Worm (Caenorhabditis elegans) whole organism, mixed stage, embryonic: Measurements from ENCODE around the gene B0024.3.

ENCODE experiments used
- M03D4.4 ChIP-seq: sonication (generic microtip); optimal IDR thresholded peaks from 2 replicates; lab custom pipeline; 2017; ENCODE audit warnings: mild to moderate bottlenecking, missing genetic modification characterization, missing compliant biosample characterization
- bed-3 ChIP-seq: fragments of 200-800 bp; sonication (Bioruptor generic); optimal IDR thresholded peaks from 3 replicates; lab custom pipeline; 2018; ENCODE audit warnings: mild to moderate bottlenecking, missing genetic modification characterization, moderate library complexity, missing compliant biosample characterization
- blmp-1 ChIP-seq: fragments of 150-350 bp; optimal IDR thresholded peaks from 2 replicates; lab custom pipeline; 2014; ENCODE audit warnings: missing biosample characterization, missing genetic modification characterization
- ceh-39 ChIP-seq: fragments of 150-350 bp; optimal IDR thresholded peaks from 2 replicates; lab custom pipeline; 2014; ENCODE audit warnings: missing biosample characterization, missing genetic modification characterization
- ceh-43 ChIP-seq: fragments of 200-800 bp; sonication (Bioruptor generic); optimal IDR thresholded peaks from 2 replicates; lab custom pipeline; 2018; ENCODE audit warnings: mild to moderate bottlenecking, missing genetic modification characterization, moderate library complexity, missing compliant biosample characterization
- ces-1 ChIP-seq: fragments of 150-350 bp; optimal IDR thresholded peaks from 2 replicates; lab custom pipeline; 2014; ENCODE audit warnings: missing biosample characterization, missing genetic modification reagents, missing genetic modification characterization
- cnd-1 ChIP-seq: fragments of 200-800 bp; sonication (Bioruptor generic); optimal IDR thresholded peaks from 2 replicates; lab custom pipeline; 2018; ENCODE audit warnings: mild to moderate bottlenecking, missing genetic modification characterization, missing compliant biosample characterization
- drap-1 ChIP-seq: fragments of 200-800 bp; sonication (Bioruptor generic); optimal IDR thresholded peaks from 3 replicates; lab custom pipeline; 2018; ENCODE audit warnings: mild to moderate bottlenecking, missing genetic modification characterization, missing compliant biosample characterization
- elt-1 ChIP-seq: sonication (generic microtip); optimal IDR thresholded peaks from 2 replicates; lab custom pipeline; 2017; ENCODE audit warnings: missing genetic modification characterization, mild to moderate bottlenecking, missing compliant biosample characterization, antibody characterized with exemption, moderate library complexity, borderline replicate concordance; ENCODE audit not compliant: insufficient read depth
- elt-3 ChIP-seq: fragments of 150-350 bp; optimal IDR thresholded peaks from 2 replicates; lab custom pipeline; 2014; ENCODE audit warnings: missing biosample characterization, missing genetic modification characterization
- ham-2 ChIP-seq: fragments of 200-800 bp; sonication (Bioruptor generic); optimal IDR thresholded peaks from 2 replicates; lab custom pipeline; 2018; ENCODE audit warnings: mild to moderate bottlenecking, missing genetic modification characterization, missing compliant biosample characterization
- lin-13 ChIP-seq: fragments of 150-350 bp; optimal IDR thresholded peaks from 2 replicates; lab custom pipeline; 2014; ENCODE audit warnings: missing biosample characterization, missing genetic modification characterization
- lin-32 ChIP-seq: fragments of 200-800 bp; sonication (Bioruptor generic); optimal IDR thresholded peaks from 2 replicates; lab custom pipeline; 2018; ENCODE audit warnings: mild to moderate bottlenecking, missing genetic modification characterization, missing compliant biosample characterization
- mep-1 ChIP-seq: fragments of 150-350 bp; optimal IDR thresholded peaks from 2 replicates; lab custom pipeline; 2017; ENCODE audit warnings: missing biosample characterization, missing genetic modification reagents, missing genetic modification characterization, inconsistent platforms
- nhr-12 ChIP-seq: fragments of 150-350 bp; optimal IDR thresholded peaks from 2 replicates; lab custom pipeline; 2014; ENCODE audit warnings: missing biosample characterization, missing genetic modification characterization
- nhr-2 ChIP-seq: fragments of 150-350 bp; optimal IDR thresholded peaks from 2 replicates; lab custom pipeline; 2014; ENCODE audit warnings: missing biosample characterization, missing genetic modification characterization
- nhr-237 ChIP-seq: fragments of 150-350 bp; optimal IDR thresholded peaks from 2 replicates; lab custom pipeline; 2014; ENCODE audit warnings: missing biosample characterization, missing genetic modification characterization
- pha-4 ChIP-seq: fragments of 150-350 bp; optimal IDR thresholded peaks from 2 replicates; lab custom pipeline; 2018; ENCODE audit warnings: missing biosample characterization, missing genetic modification reagents, missing genetic modification characterization
- sem-2 ChIP-seq: fragments of 200-800 bp; sonication (Bioruptor generic); optimal IDR thresholded peaks from 2 replicates; lab custom pipeline; 2018; ENCODE audit warnings: mild to moderate bottlenecking, missing genetic modification characterization, missing compliant biosample characterization
- snpc-4 ChIP-seq: fragments of 150-350 bp; optimal IDR thresholded peaks from 2 replicates; lab custom pipeline; 2014; ENCODE audit warnings: missing biosample characterization, missing genetic modification characterization
- sptf-1 ChIP-seq: sonication (generic microtip); optimal IDR thresholded peaks from 2 replicates; lab custom pipeline; 2017; ENCODE audit warnings: mild to moderate bottlenecking, missing genetic modification characterization, moderate library complexity, missing compliant biosample characterization
- unc-120 ChIP-seq: sonication (generic microtip); optimal IDR thresholded peaks from 2 replicates; lab custom pipeline; 2017; ENCODE audit warnings: missing genetic modification characterization, missing compliant biosample characterization; ENCODE audit not compliant: poor library complexity, severe bottlenecking
- unc-39 ChIP-seq: fragments of 150-350 bp; optimal IDR thresholded peaks from 2 replicates; lab custom pipeline; 2014; ENCODE audit warnings: missing biosample characterization, missing genetic modification characterization
- unc-62 ChIP-seq: fragments of 150-350 bp; optimal IDR thresholded peaks from 2 replicates; lab custom pipeline; 2014; ENCODE audit warnings: missing biosample characterization, missing genetic modification reagents, missing genetic modification characterization
- zip-8 ChIP-seq: fragments of 150-350 bp; optimal IDR thresholded peaks from 2 replicates; lab custom pipeline; 2014; ENCODE audit warnings: missing biosample characterization, missing genetic modification characterization

B0024.3 gene

DNA sequence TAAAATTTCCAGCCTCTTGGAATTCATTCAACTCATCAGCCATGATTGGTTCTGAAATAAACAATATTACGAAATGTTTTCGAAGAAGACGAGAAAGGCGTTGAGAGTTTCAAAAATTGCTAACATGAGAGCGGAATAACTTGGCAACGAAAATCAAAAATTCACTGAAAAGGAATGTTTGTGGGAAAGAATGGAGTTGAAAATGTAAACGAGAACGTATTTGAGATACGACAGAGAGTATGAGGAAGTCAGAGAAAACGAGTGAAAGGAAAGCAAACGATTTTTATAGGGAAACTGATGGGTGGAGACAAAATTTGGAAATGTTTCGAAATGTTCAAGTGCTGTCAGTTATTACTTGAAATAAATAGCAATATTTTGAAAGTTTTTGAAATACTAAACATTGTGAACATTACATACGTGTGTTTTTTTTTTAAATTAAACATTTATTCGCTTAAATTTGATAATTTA is 32.3 kb upstream of the B0024.3 start, which contains the start of gene rop-1:
TSS of gene rop-1 (minus strand) at position 51 of the 468 bp plus-strand sequence.
- TF ChIP-seq lin-13 (tag; lab: Kevin White, UChicago): no peak
- TF ChIP-seq, all 35 proteins: peak for 0

DNA sequence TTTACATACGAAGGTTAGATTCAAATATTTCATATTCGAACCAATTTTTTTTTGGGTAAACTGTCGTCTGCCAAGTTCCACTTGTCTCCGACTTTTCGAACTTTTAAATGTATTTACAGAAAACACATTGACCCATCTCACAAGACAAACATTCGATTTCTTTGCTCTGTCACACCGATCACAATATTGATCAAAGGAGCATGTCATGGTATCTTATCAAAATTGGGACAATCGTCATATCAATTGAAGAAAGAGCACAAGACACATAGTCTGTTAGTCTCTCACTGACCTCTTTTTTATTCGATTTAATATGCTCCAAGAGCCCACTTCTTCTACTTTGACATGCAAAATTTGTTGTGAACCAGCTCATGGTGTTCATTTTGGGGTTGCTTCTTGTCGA is 31.3 kb upstream of the B0024.3 start, which contains the start of gene nhr-232:
TSS of gene nhr-232 (plus strand) at position 121 of the 400 bp plus-strand sequence.
- no peak for TF ChIP-seq lin-13 (tag; lab: Kevin White, UChicago)
- no peak for TF ChIP-seq nhr-12 (tag; lab: Kevin White, UChicago)
- no peak for TF ChIP-seq nhr-237 (tag; lab: Kevin White, UChicago)
- no peak for TF ChIP-seq lin-32 (GFP tag; lab: Kevin White, UChicago)
- no peak for TF ChIP-seq unc-62 (GFP tag; lab: Kevin White, UChicago)
- TF ChIP-seq elt-3: no peak

DNA sequence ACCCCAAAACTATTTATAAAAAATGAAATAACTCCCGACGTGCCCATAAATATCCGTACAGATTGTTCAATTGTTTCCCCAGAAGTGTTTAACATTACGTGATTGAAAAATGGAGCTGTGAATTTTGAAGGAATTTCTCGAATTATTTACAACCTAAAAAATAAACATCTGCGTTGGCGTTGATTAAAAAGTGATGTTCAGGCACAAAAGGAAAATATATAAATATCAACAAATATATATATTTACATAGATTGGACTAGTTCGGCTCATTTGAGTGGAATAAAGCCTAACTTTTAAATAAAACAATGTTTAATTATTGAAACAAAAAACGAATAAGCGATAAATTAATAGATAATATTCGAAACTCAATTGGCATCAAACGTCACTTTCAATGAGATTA is 26.9 kb upstream of the B0024.3 start, which contains the start of gene sri-18:
TSS of gene sri-18 (minus strand) at position 101 of the 400 bp plus-strand sequence.
- TF ChIP-seq lin-32 (GFP tag; lab: Kevin White, UChicago) (no peak), M03D4.4 (no peak), cnd-1 (tag; lab: Kevin White, UChicago) (no peak)

DNA sequence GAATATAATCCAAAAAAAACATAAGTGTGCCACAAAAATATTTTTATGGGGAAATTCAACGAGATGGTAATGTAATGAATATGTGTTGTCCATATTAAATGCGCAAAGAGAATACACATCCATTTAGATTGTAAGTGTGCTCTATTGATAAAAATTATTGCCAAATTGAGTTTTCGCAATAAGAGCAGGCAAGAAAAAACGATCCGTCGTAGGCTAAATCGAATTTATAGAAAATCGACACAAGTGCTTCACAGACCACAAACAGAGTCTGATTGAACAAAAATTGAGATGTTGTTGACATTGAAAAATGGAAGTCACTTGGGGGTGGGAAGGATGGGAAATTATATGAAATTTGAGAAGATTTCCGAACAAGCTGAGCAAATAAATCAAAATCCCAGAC is 22.3 kb upstream of the B0024.3 start:
- TF ChIP-seq nhr-12 (tag; lab: Kevin White, UChicago) (no peak), ceh-43 (no peak), lin-13 (tag; lab: Kevin White, UChicago) (no peak), ces-1 (GFP tag; lab: Kevin White, UChicago) (peak; percentile 52), pha-4 (tag; lab: Kevin White, UChicago) (no peak)
- TF ChIP-seq, all 35 proteins: peak for 1

DNA sequence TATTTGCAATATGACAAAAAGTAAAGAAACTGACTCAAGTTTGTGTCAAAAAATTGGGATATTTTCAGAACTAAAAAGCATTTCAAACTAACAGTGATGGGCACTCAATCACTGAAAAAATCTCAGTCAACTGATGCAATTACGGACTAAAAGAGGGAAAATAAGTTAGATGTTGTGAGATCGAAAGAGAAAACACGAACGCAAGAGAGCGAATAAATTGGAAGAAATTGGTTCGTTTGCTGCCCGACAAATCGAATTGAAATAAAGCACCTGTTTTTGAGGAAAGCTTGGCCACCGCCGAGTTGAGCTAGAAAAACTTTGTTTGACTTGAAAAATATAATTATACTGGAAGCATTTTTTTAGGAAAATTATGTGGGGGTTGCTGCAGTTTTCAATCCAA is 21.3 kb upstream of the B0024.3 start:
- peak; percentile 67 for TF ChIP-seq ces-1 (GFP tag; lab: Kevin White, UChicago)
- no peak for TF ChIP-seq ham-2
- no peak for TF ChIP-seq zip-8 (tag; lab: Kevin White, UChicago)

DNA sequence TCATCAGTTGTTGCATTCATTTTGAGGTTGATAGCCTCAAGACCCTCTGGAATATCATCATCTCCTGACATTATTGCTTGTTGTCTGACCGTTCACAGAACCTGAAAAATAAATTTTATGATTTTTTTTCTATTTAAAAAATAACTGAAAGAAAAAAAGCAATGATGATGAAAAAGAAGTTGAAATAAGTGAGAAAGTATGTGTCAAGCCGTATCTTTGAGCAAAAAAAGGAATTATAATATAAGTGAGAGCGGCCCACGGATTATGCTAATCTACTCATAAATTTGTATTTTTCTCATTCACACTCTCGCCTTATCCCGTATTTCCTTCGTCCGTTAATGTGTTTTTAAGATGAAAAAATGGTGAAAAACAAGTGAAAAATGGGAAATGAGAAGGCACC is 17.1 kb upstream of the B0024.3 start, which contains the start of gene ric-4:
TSS of gene ric-4 (minus strand) at position 101 of the 400 bp plus-strand sequence.
- no peak for TF ChIP-seq blmp-1
- peak; percentile 2 for TF ChIP-seq ces-1 (GFP tag; lab: Kevin White, UChicago)

DNA sequence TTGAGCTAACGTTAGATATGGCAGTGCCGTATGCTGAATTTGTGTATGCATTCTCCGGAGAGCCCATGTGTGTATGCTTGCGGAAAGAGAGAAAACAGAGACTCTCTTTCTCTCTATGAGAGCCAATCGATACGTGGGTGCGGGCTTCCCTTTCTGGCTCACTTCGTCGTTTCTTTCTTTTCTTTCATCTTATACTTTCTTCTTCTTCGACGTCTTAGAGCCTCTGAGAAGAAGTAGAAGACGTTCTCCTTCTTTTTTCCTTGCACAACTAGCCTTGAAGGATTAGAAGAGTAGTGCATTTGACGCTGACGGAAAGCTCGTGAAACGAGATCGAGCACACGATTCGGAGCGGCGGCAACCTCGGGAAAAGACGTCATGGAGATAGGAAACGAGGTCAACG is 13.5 kb upstream of the B0024.3 start:
- TF ChIP-seq ces-1 (GFP tag; lab: Kevin White, UChicago): peak; percentile 61
- TF ChIP-seq ham-2: no peak
- TF ChIP-seq sptf-1: no peak
- TF ChIP-seq elt-3: no peak
- no peak for TF ChIP-seq nhr-2 (tag; lab: Kevin White, UChicago)
- TF ChIP-seq pha-4 (tag; lab: Kevin White, UChicago): no peak
- no peak for TF ChIP-seq elt-1 (tag; lab: Kevin White, UChicago)
- peak; percentile 51 for TF ChIP-seq mep-1 (tag; lab: Kevin White, UChicago)
- TF ChIP-seq lin-13 (tag; lab: Kevin White, UChicago): no peak
- TF ChIP-seq drap-1 (GFP tag; lab: Kevin White, UChicago): no peak
- TF ChIP-seq unc-39 (tag; lab: Kevin White, UChicago): no peak
- TF ChIP-seq, all 35 proteins: peak for 2

DNA sequence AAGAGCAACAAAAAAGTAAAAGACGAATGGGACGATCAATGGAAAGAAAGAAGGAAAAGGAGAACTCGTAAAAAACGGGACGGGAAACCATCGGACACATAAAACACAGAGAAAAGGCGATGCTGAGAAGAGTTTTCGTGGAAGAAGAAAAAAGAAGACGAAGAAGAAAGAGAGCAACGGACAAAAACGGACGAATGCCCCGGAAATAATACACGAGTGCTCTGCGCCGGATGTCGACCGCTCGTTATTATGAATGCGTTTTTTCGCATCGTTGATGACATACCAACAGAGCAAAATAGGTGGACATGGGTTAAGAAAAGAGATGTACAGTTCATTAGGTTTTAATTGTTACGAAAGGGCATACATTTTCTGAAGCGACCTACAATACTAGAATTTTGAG is 11.7 kb upstream of the B0024.3 start, which contains the start of gene Y22F5A.11:
TSS of gene Y22F5A.11 (minus strand) at position 28 of the 400 bp plus-strand sequence.
- TF ChIP-seq mep-1 (tag; lab: Kevin White, UChicago) (no peak), blmp-1 (no peak), ces-1 (GFP tag; lab: Kevin White, UChicago) (no peak), ceh-39 (tag; lab: Kevin White, UChicago) (no peak), lin-13 (tag; lab: Kevin White, UChicago) (no peak), sem-2 (GFP tag; lab: Kevin White, UChicago) (no peak), bed-3 (GFP tag; lab: Kevin White, UChicago) (no peak), unc-120 (no peak), ham-2 (no peak), snpc-4 (tag; lab: Kevin White, UChicago) (no peak)
- TF ChIP-seq, all 35 proteins: peak for 0
